Worm (Caenorhabditis elegans) whole organism, L3 larva: Measurements from ENCODE around the gene srt-13.

ENCODE experiments used
- daf-12 ChIP-seq: fragments of 150-350 bp; optimal IDR thresholded peaks from 2 replicates; lab custom pipeline; 2014; ENCODE audit warnings: missing biosample characterization, missing genetic modification reagents, missing genetic modification characterization
- fkh-10 ChIP-seq: sonication (generic microtip); optimal IDR thresholded peaks from 2 replicates; lab custom pipeline; 2017; ENCODE audit warnings: missing biosample characterization, missing genetic modification reagents, missing genetic modification characterization
- lin-39 ChIP-seq: fragments of 150-350 bp; optimal IDR thresholded peaks from 2 replicates; lab custom pipeline; 2018; ENCODE audit warnings: missing biosample characterization, missing genetic modification reagents, missing genetic modification characterization
- nfya-1 ChIP-seq: sonication (generic microtip); optimal IDR thresholded peaks from 2 replicates; lab custom pipeline; 2017; ENCODE audit warnings: missing genetic modification characterization, mild to moderate bottlenecking, missing compliant biosample characterization, antibody characterized with exemption, moderate library complexity; ENCODE audit not compliant: insufficient read depth
- nhr-25 ChIP-seq: sonication (generic microtip); optimal IDR thresholded peaks from 2 replicates; lab custom pipeline; 2017; ENCODE audit warnings: missing biosample characterization, missing genetic modification characterization
- pha-4 ChIP-seq: fragments of 150-350 bp; optimal IDR thresholded peaks from 2 replicates; lab custom pipeline; 2014; ENCODE audit warnings: missing biosample characterization, missing genetic modification reagents, missing genetic modification characterization
- ztf-11 ChIP-seq: fragments of 150-350 bp; optimal IDR thresholded peaks from 2 replicates; lab custom pipeline; 2014; ENCODE audit warnings: missing biosample characterization, missing genetic modification characterization

- TF ChIP-seq nhr-25 (tag; lab: Kevin White, UChicago) (no peak), nfya-1 (no peak), pha-4 (no peak), daf-12 (no peak), ztf-11 (tag; lab: Kevin White, UChicago) (no peak), lin-39 (tag; lab: Kevin White, UChicago) (no peak), fkh-10 (no peak)
Measured at ce11 chrV:4242431-4242830, 7.5 kb downstream of the srt-13 start, which contains the start of gene srt-12.
